Worm (Caenorhabditis elegans) whole organism, mixed stage, embryonic: ENCODE results near the gene erd-2.2.

ENCODE experiments used
- elt-1 ChIP-seq: sonication (generic microtip); optimal IDR thresholded peaks from 2 replicates; lab custom pipeline; 2017; ENCODE audit warnings: missing genetic modification characterization, mild to moderate bottlenecking, missing compliant biosample characterization, antibody characterized with exemption, moderate library complexity, borderline replicate concordance; ENCODE audit not compliant: insufficient read depth
- lin-13 ChIP-seq: fragments of 150-350 bp; optimal IDR thresholded peaks from 2 replicates; lab custom pipeline; 2014; ENCODE audit warnings: missing biosample characterization, missing genetic modification characterization
- mab-5 ChIP-seq: fragments of 150-350 bp; optimal IDR thresholded peaks from 2 replicates; lab custom pipeline; 2014; ENCODE audit warnings: missing biosample characterization, missing genetic modification characterization
- nhr-12 ChIP-seq: fragments of 150-350 bp; optimal IDR thresholded peaks from 2 replicates; lab custom pipeline; 2014; ENCODE audit warnings: missing biosample characterization, missing genetic modification characterization
- nhr-237 ChIP-seq: fragments of 150-350 bp; optimal IDR thresholded peaks from 2 replicates; lab custom pipeline; 2014; ENCODE audit warnings: missing biosample characterization, missing genetic modification characterization
- nhr-76 ChIP-seq: sonication (generic microtip); optimal IDR thresholded peaks from 2 replicates; lab custom pipeline; 2017; ENCODE audit warnings: missing biosample characterization, missing genetic modification characterization
- snpc-4 ChIP-seq: fragments of 150-350 bp; optimal IDR thresholded peaks from 2 replicates; lab custom pipeline; 2014; ENCODE audit warnings: missing biosample characterization, missing genetic modification characterization
- unc-39 ChIP-seq: fragments of 150-350 bp; optimal IDR thresholded peaks from 2 replicates; lab custom pipeline; 2014; ENCODE audit warnings: missing biosample characterization, missing genetic modification characterization
- unc-62 ChIP-seq: fragments of 150-350 bp; optimal IDR thresholded peaks from 2 replicates; lab custom pipeline; 2014; ENCODE audit warnings: missing biosample characterization, missing genetic modification reagents, missing genetic modification characterization

DNA sequence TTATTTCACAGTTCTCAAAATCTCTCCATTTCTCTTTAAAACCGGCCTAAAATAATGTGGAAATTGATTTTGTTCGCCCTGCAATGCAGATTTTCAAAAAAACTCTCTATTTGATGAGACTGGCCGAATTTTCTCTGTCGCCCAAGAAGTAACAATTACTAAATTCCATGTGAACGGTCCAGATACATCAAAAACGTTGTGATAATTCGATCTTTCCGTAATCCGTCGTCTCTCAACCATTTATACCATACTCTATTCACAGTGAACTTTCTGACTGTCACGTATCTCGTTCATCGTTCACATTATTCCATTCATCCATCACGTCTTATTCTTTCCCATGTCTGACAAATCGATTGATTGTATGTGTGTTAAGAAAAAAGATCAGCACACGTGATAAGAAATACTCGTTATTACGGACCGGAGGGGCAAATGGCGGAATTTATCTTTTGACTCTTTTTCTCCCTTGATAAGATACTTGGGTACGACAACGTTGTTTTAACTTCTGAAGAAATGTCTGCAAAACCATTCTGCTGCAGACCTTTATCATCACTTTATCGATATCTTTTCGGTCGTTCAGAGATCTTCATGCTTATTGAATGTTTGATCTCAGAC lies 14.3 kb downstream of the erd-2.2 start:
- TF ChIP-seq snpc-4 (tag; lab: Kevin White, UChicago) (no peak), elt-1 (tag; lab: Kevin White, UChicago) (no peak), nhr-237 (tag; lab: Kevin White, UChicago) (no peak), nhr-12 (no peak), lin-13 (tag; lab: Kevin White, UChicago) (no peak), unc-62 (no peak), nhr-76 (tag; lab: Kevin White, UChicago) (no peak), mab-5 (tag; lab: Kevin White, UChicago) (no peak), unc-39 (tag; lab: Kevin White, UChicago) (no peak)
